Fruit fly (Drosophila melanogaster): ENCODE measurements around the gene CG4793.

Gene CG4793

DNA sequence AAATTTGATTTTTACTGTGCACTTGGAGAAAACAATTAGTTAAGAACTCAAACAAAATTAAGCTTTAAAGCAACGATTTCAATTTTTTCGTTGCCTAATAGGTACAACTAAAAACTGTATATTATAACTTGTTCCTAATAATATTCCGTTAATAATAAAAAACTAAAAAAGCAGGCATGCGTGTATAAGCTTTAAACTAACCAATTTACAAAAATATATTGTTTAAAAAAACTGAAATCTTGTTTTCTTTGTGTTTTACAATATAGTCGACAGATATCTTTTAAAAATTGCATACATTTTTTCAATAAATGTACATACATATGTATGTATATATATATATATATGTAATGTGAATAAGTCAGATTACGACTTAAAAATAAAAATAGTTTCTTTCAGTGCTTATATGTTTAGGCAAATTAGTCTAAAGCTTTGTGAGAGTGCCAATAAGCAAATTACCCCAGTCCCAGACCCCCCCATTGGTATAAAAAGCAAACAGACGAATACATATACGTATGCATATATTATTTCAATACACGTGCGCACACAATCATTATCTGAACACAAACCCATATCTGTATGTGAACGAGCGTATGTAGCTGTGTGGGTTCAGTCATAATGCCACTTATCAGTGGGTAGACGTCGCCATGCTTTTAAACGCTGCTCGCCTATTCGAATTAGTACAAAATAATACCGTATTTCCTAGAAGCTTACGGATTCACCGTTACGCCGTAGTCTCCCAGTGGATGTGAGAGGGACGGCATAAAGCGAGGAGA, 10.1 kb upstream of the CG4793 start (continued):
- peak; percentile 57 for TF ChIP-seq tio (GFP tag; optimal IDR thresholded peaks at IDR 0.05)
- TF ChIP-seq CG5180 (GFP tag; optimal IDR thresholded peaks at IDR 0.05), result peak; percentile 63
- peak; percentile 88 for TF ChIP-seq CG13424 (tag; optimal IDR thresholded peaks at IDR 0.05)
- TF ChIP-seq ftz-f1 (GFP tag; optimal IDR thresholded peaks at IDR 0.05), result peak; percentile 93
- peak; percentile 29 for TF ChIP-seq HmgD (GFP tag; optimal IDR thresholded peaks at IDR 0.05)
- no peak for TF ChIP-seq dan (GFP tag; IDR thresholded peaks at IDR 0.05)
- no peak for TF ChIP-seq Myb (GFP tag; optimal IDR thresholded peaks at IDR 0.05)
- TF ChIP-seq Ssrp (tag; optimal IDR thresholded peaks at IDR 0.05), result peak; percentile 88
- peak; percentile 55 for TF ChIP-seq CG6854 (GFP tag; optimal IDR thresholded peaks at IDR 0.05)
- peak; percentile 72 for TF ChIP-seq CG17359 (tag; optimal IDR thresholded peaks at IDR 0.05)
- peak; percentile 42 for TF ChIP-seq esg (GFP tag; conservative IDR thresholded peaks at IDR 0.05)
- TF ChIP-seq Adf1 (GFP tag; IDR thresholded peaks at IDR 0.05), result peak; percentile 58
- TF ChIP-seq Hmx (GFP tag; optimal IDR thresholded peaks at IDR 0.05), result no peak
- peak; percentile 66 for TF ChIP-seq nerfin-1 (tag; optimal IDR thresholded peaks at IDR 0.05)
- TF ChIP-seq zen (tag; optimal IDR thresholded peaks at IDR 0.05), result peak; percentile 25
- peak; percentile 64 for TF ChIP-seq HmgZ (tag; optimal IDR thresholded peaks at IDR 0.05)
- TF ChIP-seq slou (GFP tag; optimal IDR thresholded peaks at IDR 0.05), result peak; percentile 26
- TF ChIP-seq HLH3B (GFP tag; IDR thresholded peaks at IDR 0.05), result 0 out of 2 replicates have a peak, but pooled peaks have one; percentile 6
- no peak; the same call in 1 of the 2 replicates for TF ChIP-seq klu (GFP tag; IDR thresholded peaks at IDR 0.05)
- peak; percentile 53 for TF ChIP-seq B-H2 (GFP tag; optimal IDR thresholded peaks at IDR 0.05)
- peak; percentile 33 for TF ChIP-seq sqz (GFP tag; optimal IDR thresholded peaks at IDR 0.05)
- no peak for TF ChIP-seq CG12155 (GFP tag; optimal IDR thresholded peaks at IDR 0.05)
- TF ChIP-seq hbn (GFP tag; IDR thresholded peaks at IDR 0.05; ENCODE audit: partially characterized antibody), result no peak
- TF ChIP-seq CG4820 (GFP tag; optimal IDR thresholded peaks at IDR 0.05), result peak; percentile 69
- no peak for TF ChIP-seq Scr (GFP tag; IDR thresholded peaks at IDR 0.05; ENCODE audit: partially characterized antibody)
- TF ChIP-seq wdn (GFP tag; IDR thresholded peaks at IDR 0.05), result no peak
- peak; percentile 48; the same call in 1 of the 2 replicates for TF ChIP-seq ssp (GFP tag; IDR thresholded peaks at IDR 0.05)
- no peak for TF ChIP-seq CG17186 (GFP tag; optimal IDR thresholded peaks at IDR 0.05)
- no peak for TF ChIP-seq sima (GFP tag; optimal IDR thresholded peaks at IDR 0.05)
- TF ChIP-seq Usf (GFP tag; optimal IDR thresholded peaks at IDR 0.05), result peak; percentile 64
- TF ChIP-seq nmo (GFP tag; optimal IDR thresholded peaks at IDR 0.05), result peak; percentile 95
- TF ChIP-seq jing (GFP tag; optimal IDR thresholded peaks at IDR 0.05), result peak; percentile 2
- peak; percentile 34 for TF ChIP-seq scrt (GFP tag; optimal IDR thresholded peaks at IDR 0.05)
- no peak for TF ChIP-seq Drgx (GFP tag; IDR thresholded peaks at IDR 0.05)
- peak; percentile 50 for TF ChIP-seq HLHmδ (GFP tag; optimal IDR thresholded peaks at IDR 0.05)
- 0 out of 3 replicates have a peak, but pooled peaks have one; percentile 50 for TF ChIP-seq CG11560 (tag; IDR thresholded peaks at IDR 0.05)
- no peak for TF ChIP-seq sens (GFP tag)
- TF ChIP-seq CG9215 (GFP tag; IDR thresholded peaks at IDR 0.05), result peak; percentile 49
- peak in 1 of 2 experiments; percentile 19 for TF ChIP-seq Hr78 (GFP tag; optimal IDR thresholded peaks at IDR 0.05)
- TF ChIP-seq grn (GFP tag; optimal IDR thresholded peaks at IDR 0.05), result no peak
- TF ChIP-seq CG6791 (GFP tag; IDR thresholded peaks at IDR 0.05; ENCODE audit: partially characterized antibody), result peak; percentile 65; the same call in 2 of the 3 replicates
- peak; percentile 5 for TF ChIP-seq CG6254 (GFP tag; optimal IDR thresholded peaks at IDR 0.05)
- no peak for TF ChIP-seq Kr (GFP tag; optimal IDR thresholded peaks at IDR 0.05)
- TF ChIP-seq CG2712 (tag; optimal IDR thresholded peaks at IDR 0.05), result peak; percentile 90
- TF ChIP-seq Vsx1 (GFP tag; optimal IDR thresholded peaks at IDR 0.05), result peak; percentile 93
- TF ChIP-seq CG18011 (GFP tag; optimal IDR thresholded peaks at IDR 0.05), result no peak
- TF ChIP-seq Xbp1 (GFP tag; optimal IDR thresholded peaks at IDR 0.05), result peak; percentile 67
- 0 out of 2 replicates have a peak, but pooled peaks have one; percentile 25 for TF ChIP-seq CG32772 (GFP tag; IDR thresholded peaks at IDR 0.05)

Measured in whole organism, embryonic.